Fruit fly (Drosophila melanogaster) whole organism, wandering third instar larva: ENCODE measurements around the gene CG5326.

Experiments used
- Abd-B ChIP-seq: fragments of >200 bp; optimal IDR thresholded peaks from 2 replicates; lab custom pipeline; 2017; ENCODE audit warnings: missing biosample characterization, missing genetic modification characterization
- CG32264 ChIP-seq: fragments of 200-800 bp; sonication (Bioruptor generic); optimal IDR thresholded peaks from 2 replicates; lab custom pipeline; 2016; ENCODE audit warnings: missing biosample characterization, missing genetic modification characterization
- CrebA ChIP-seq: fragments of 200-800 bp; sonication (Bioruptor generic); optimal IDR thresholded peaks from 2 replicates; lab custom pipeline; 2016; ENCODE audit warnings: missing biosample characterization, mild to moderate bottlenecking, missing genetic modification characterization, borderline replicate concordance
- HLH106 ChIP-seq: fragments of 200-800 bp; optimal IDR thresholded peaks from 3 replicates; lab custom pipeline; 2019; ENCODE audit warnings: missing biosample characterization, mild to moderate bottlenecking, missing genetic modification characterization, moderate library complexity
- Hr78 ChIP-seq: fragments of >200 bp; optimal IDR thresholded peaks from 2 replicates; lab custom pipeline; 2017; ENCODE audit warnings: missing biosample characterization, missing genetic modification characterization
- Mio ChIP-seq: sonication (Bioruptor generic); optimal IDR thresholded peaks from 2 replicates; lab custom pipeline; 2016; ENCODE audit warnings: missing biosample characterization, missing genetic modification characterization
- ey ChIP-seq: fragments of 200-800 bp; sonication (Bioruptor generic); optimal IDR thresholded peaks from 2 replicates; lab custom pipeline; 2016; ENCODE audit warnings: missing biosample characterization, missing genetic modification characterization
- h ChIP-seq: fragments of 200-800 bp; sonication (Bioruptor generic); optimal IDR thresholded peaks from 3 replicates; lab custom pipeline; 2016; ENCODE audit warnings: missing biosample characterization, mild to moderate bottlenecking, missing genetic modification characterization
- jim ChIP-seq: fragments of 175-275, 200-325 bp; sonication (Bioruptor generic); optimal IDR thresholded peaks from 2 replicates; lab custom pipeline; 2016; ENCODE audit warnings: missing biosample characterization, mild to moderate bottlenecking, missing genetic modification characterization
- lola ChIP-seq: fragments of >200 bp; optimal IDR thresholded peaks from 2 replicates; lab custom pipeline; 2017; ENCODE audit warnings: missing biosample characterization, missing genetic modification characterization
- psq ChIP-seq: fragments of 200-800 bp; sonication (Bioruptor generic); optimal IDR thresholded peaks from 3 replicates; lab custom pipeline; 2017; ENCODE audit warnings: missing biosample characterization, mild to moderate bottlenecking, missing genetic modification characterization, moderate library complexity

DNA sequence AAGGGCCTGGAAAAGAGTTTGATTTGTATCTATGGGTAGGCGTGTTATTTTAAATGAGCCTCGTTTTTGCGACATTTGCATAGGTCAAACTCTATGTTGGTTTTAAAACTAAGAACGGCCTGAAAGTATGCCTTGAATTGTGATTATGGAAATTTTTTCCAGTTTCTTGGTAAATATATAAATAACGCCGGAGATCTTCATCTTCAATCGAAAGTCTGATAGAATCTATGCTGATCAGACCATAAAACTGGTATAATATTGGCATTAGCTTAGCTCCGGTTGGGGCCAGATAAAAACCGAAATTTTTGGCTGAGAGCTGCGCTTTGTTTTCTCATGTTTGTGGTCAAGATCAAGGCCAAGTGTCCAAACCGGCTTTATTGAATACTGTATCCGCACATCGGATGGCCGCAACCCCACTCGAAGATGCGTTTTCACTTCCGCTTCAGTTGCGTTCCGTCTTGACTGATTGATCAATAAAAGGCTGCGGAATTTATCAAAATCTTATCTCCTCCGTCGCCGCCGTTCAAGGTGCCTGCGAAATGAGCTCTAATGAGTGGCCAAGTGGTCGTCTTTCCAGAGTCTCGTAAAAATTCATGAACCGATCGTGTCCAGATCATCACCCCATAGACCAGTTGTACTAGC is 17.5 kb upstream of the CG5326 start:
- TF ChIP-seq CrebA = no peak
- no peak for TF ChIP-seq ey
- no peak for TF ChIP-seq h (GFP tag; lab: Kevin White, UChicago)
- TF ChIP-seq Hr78 (GFP tag; lab: Kevin White, UChicago) = no peak
- TF ChIP-seq psq (GFP tag; lab: Kevin White, UChicago) = no peak
- no peak for TF ChIP-seq lola (GFP tag; lab: Kevin White, UChicago)
- TF ChIP-seq Abd-B (GFP tag; lab: Kevin White, UChicago) = no peak
- TF ChIP-seq jim (GFP tag; lab: Kevin White, UChicago) = no peak
- TF ChIP-seq Mio (GFP tag; lab: Kevin White, UChicago) = no peak
- TF ChIP-seq CG32264 (GFP tag; lab: Kevin White, UChicago) = no peak
- TF ChIP-seq HLH106 (tag; lab: Kevin White, UChicago) = no peak
